Worm (Caenorhabditis elegans) whole organism, dauer: ENCODE measurements around the gene dec-7.

Experiments
- unc-62 ChIP-seq: sonication (generic microtip); optimal IDR thresholded peaks from 2 replicates; lab custom pipeline; 2017; ENCODE audit warnings: missing biosample characterization, missing genetic modification reagents, missing genetic modification characterization

Gene dec-7

DNA sequence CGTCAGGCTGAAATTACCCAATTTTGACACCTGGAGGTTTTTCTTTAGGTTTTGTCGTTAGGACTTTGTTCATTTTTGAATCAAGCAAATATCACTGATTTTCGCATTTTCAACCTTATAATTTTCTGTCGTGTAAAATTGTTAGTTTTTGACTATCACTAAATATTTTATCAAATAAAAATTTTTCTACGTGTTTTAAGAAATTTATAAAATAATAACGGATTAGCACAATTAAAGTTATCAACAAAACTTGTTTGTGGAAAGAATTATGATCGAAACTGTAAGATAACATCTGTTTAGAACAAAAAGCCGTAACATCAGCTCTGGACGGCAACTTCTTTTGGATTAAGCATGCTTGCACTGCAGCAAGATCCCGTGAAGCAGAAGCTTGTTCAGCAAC, 9.3 kb upstream of the dec-7 start, which contains the start of gene cbp-2:
Gene cbp-2, plus strand, starts transcription at position 301 of the 400 bp plus-strand sequence.
- TF ChIP-seq unc-62: no peak

DNA sequence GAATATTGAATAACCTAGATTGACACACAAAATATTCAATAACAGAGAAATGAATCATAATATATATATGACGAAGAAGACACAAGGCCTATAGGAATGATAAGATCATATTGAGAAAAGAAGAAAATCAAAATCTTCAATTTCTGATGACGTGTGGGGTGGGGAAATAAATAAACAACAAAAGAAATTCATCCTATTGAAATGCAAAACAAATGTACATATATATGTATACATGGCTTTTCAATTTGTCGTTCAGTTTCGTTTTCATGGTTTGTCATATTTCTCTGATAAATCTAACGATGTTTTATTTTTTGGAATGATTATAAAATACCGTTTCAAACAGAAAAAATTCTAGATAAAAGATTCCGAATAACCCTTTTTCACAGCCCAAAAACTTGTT, 5.5 kb upstream of the dec-7 start, which contains the start of gene ttr-3:
Gene ttr-3, minus strand, starts transcription at position 101 of the 400 bp plus-strand sequence.
- TF ChIP-seq unc-62: no peak

ce11 chrIII:9927378-9927777, 4.8 kb upstream of the dec-7 start, which contains the start of gene ttr-2:
Gene ttr-2, plus strand, starts transcription at chrIII:9927769.
- no peak for TF ChIP-seq unc-62

- TF ChIP-seq unc-62: no peak
Measured at ce11 chrIII:9928777-9929176, 3.4 kb upstream of the dec-7 start, which contains the start of gene ttr-1. Gene ttr-1, plus strand, starts transcription at chrIII:9929077.

DNA sequence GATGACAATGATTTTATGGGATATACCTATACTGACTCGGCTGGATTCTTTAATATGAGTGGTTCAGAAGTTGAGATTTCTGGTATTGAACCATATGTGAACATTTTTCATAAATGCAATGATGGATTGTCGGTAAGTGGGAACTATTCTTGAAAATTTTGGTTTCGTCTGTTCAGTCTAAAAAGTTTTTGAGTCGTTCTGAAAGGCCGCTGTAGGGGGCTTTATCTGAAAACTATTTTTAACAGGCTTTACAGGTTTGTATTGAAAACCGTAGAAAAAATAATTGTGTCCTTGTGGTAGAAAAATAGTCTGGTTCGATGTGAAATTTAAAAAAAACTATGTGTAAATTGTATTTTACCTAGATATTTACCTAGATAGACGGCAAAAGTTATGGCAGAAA, 2.7 kb upstream of the dec-7 start:
- no peak for TF ChIP-seq unc-62

DNA sequence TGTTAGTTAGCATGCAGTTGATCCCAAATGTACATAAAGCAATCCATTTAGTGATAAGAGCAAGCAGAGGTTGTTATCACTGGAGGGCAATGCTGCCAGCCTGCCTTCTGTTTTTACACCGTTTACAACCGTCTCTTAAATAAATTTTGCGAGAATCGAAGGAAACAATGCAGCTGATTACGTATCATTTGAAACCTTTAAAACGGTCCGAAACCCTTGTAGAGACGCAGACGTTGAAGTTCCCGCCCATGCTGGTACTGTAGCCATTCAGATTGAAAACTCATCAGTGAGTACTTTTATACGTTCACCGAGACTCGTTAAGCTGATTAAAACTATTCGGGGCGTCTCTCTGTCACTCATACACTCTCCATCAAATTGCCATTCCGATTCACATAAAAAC, 1.8 kb upstream of the dec-7 start:
- TF ChIP-seq unc-62: no peak

DNA sequence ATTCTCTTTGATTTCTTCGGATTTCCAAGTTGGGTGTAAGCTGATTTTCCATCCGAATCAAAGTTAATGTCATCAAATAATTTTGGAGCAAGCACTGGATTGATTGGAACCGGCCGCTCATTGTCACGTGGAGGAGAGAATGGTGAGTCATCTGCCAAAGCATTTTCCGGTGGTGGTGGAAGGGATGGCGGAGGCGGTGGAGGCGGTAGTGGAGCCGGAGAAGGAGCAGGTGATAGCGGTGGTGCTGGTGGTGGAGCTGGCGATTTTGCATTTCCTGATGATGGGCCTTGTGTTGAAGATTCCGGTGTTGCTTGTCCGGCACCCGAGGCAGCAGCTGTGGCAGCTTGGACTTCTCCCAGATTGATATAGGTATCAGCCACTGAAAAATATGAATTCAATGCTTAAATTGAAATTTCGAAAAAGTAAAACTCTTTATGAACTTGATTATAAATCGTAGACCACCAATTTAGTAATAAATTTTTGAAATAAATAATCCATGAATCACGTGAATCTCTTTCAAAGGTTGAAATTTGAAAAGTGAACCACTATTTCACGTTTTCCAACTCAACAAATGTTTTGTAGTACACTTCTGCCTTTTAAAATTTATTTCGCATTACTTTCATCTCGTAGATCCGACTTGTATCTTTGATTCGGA, 8.9 kb downstream of the dec-7 start, which contains the start of the genes K03H1.9 and K03H1.12:
Gene K03H1.9, minus strand, starts transcription at position 471 of the 655 bp plus-strand sequence.
Gene K03H1.12, plus strand, starts transcription at position 605 of the 655 bp plus-strand sequence.
- TF ChIP-seq unc-62: no peak

ce11 chrIII:9944723-9945122, 12.5 kb downstream of the dec-7 start, which contains the start of gene gln-2:
Gene gln-2, minus strand, starts transcription at chrIII:9944823.
- no peak for TF ChIP-seq unc-62

DNA sequence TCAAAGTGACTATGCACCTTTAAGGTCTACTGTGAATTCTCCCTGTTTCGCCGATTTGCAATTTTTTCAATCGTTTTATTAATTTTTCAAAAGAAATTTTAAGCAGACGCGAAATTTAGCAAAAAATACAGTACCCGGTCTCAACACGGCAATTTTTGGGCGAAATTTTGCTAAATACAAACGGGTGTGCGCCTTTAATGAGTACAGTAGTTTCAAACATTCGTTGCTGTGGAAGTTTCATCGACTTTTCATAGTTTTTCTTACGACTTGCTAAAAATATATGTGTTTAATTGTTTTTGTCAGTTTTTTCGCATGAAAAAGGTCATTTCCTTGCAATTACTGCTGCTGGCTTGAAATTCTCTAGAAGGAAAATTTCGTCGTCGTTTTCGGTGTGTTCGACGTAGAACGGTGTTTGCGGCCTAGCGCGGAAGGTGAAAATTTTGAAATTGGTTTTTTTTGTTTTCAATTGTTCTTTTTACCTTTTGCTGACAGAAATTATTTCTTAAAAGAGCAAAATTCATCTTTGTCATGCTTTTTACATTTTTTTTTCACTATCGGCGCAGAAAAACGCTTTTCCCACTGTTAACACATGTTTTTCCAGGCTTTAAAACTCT, 14.7 kb downstream of the dec-7 start, which contains the start of gene K03H1.7:
Gene K03H1.7, plus strand, starts transcription at position 600 of the 614 bp plus-strand sequence.
- TF ChIP-seq unc-62: no peak

ce11 chrIII:9950244-9950643, 18.0 kb downstream of the dec-7 start, which contains the start of gene K03H1.13:
Gene K03H1.13, minus strand, starts transcription at chrIII:9950344.
- no peak for TF ChIP-seq unc-62

DNA sequence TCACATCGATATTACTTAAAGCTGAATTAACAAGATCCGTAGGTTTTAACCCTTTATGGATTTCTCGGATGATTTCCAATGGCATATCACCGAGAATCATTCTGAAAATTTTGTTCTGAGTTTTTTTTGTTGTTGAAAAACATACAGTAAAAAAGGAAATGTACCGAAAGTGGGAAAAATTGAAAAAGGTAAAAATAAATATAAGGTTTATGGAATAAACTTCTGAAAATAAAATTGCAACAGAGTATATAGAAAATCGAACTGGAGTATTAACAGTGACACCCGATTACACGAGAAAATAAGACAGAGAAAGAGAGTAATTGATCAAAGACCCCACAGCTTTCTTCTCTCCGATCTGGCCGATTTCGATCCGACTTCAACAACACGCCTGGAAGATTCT, 19.7 kb downstream of the dec-7 start, which contains the start of gene K03H1.11:
Gene K03H1.11, minus strand, starts transcription at position 101 of the 400 bp plus-strand sequence.
- TF ChIP-seq unc-62: no peak

DNA sequence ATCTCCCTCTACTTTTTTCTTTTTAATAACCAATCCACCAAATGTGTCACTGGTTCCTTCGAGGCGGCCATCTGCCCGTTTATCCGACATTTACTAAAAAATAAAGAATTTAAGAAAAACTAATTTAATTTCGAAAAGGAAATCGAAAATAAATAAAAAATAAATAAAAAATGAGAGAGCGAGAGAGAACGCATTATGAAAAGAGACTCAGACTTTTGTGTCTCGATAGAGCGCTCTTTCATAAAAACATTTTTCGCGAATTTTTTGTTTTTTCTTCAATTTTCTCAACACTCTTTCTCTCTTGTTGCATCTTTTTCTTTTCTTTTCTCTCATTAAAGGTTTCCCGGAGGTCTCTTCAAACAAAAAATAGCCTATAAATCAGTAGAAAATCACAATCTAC, 23.9 kb downstream of the dec-7 start, which contains the start of gene mog-1:
Gene mog-1, minus strand, starts transcription at position 93 of the 400 bp plus-strand sequence.
- no peak for TF ChIP-seq unc-62

DNA sequence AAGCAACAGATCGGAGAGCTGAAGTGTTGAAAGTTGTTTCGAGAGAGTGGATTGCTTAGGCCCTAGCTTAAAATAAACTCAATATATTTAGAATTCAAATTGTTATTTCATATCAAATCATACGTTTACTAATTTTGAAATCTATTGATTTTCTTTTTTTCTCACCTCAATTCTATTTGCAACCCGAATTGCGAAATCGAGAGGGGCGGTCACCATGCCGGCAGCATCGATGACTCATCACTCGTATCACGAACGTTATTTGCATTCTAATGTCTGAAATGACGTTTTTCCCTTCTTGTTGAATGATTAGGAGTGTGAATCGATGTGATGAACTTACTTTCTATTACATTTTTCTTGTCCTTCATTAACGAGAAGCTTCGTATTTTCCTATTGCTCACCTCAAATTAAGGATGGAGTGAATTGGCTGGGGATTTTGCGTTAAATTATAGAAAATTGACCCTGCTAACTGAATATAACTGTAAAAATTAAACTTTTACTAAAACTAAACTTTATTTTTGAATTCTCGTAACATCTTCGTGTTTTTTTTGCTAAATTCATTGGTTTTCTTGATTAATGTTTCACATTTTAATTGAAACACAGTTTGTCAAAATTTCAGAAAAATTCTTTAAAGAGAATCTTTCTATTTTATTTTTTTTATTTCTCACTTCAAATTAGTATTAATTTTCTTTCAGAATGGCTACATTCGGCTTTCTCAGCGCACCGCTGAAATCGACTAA, 24.6 kb downstream of the dec-7 start, which contains the start of gene alx-1:
Gene alx-1, plus strand, starts transcription at position 687 of the 737 bp plus-strand sequence.
- TF ChIP-seq unc-62: no peak

- TF ChIP-seq unc-62: no peak
Measured at ce11 chrIII:9963447-9963846, 31.2 kb downstream of the dec-7 start.

DNA sequence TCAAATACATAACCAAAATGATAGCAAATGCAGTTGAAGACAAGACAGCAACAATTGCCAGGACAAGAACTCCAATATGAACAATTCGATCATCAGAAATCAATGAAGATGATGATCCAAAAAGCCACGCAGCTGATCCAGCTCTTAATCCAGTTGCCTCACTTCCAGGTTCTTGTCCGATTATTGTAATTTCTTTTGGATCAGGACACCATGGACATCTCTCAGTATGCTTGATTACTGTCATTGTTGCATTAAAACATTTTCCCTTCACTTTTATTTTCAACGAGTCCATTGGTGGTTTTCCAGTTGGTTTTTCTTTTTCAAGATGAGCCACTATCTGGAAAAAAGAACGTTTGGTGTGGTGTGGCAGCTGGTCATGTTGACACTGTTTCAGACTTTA, 32.2 kb downstream of the dec-7 start:
- no peak for TF ChIP-seq unc-62

DNA sequence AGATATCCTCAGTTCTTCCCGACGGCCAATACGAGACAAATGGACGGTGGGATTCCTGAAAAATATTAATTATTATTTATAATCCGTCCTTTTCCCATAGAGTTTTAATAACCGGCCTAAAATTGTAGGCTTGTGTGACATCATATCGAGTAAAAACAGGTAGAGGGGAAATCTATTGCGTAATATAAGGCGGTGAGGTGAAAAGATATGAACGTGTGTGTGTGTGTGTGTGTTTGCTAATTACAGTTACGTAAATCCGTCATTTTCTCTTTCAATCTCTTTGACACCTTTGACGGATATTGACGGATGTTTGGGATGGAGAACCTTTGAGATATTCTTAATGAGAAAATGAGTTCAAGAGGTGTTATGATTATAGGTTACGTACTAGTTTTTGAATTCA, 33.2 kb downstream of the dec-7 start:
- TF ChIP-seq unc-62: no peak

DNA sequence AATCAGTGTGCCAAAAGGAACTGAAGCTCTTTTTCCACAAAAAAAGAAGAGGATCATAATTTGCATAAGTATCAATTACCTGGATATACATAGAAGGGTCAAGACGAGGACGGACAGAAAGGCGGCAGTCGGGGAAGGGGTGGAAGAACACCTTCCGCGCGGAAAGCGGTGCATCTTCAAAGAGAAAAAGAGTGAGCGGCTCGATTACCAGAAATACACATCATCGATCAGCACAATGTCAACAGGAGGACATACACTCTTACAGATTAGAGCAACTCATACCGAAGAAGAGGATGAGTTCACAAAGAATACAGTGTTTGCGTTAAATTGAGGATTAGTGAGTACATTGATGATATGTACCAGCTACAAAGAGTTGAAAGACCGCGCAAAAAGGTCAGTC, 37.2 kb downstream of the dec-7 start:
- no peak for TF ChIP-seq unc-62
